Fruit fly (Drosophila melanogaster): ENCODE measurements around the gene TFAM.

The TFAM gene

DNA sequence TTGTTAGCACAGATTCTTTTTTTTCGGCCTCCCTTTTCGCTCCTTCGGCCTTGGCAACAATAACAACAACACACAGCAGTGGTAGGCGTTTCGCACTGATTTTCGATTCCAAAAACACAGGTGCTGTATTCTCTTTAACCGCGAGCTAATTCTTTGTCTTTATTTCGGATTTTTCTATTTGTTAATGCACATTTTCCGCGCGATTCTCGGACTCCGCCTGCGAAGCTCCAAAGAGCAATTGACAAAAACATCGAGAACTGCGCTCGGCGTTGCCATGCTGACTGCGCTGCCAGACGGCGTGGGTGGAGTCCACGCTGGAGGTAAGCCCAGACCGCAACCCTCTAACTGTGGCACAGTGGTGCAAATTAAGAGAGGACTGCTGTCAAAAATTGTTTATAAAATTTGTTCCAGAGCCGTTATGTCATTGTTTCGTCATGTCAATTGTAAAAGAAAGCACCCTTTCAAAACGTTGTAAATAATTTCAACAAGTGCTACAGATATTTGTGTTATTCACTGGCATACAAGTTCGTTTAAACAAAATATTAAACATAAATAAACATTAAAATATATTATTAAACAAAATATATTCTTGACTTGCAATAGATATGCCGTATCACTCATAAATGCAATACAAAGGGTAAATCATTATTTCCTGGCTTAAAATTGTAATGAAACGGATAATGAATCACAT lies 19.2 kb downstream of the TFAM start, which contains the start of the genes DPCoAC and CG5180 (continued):
- TF ChIP-seq Sox14 (GFP tag; optimal IDR thresholded peaks at IDR 0.05) = peak; percentile 81
- peak; percentile 21 for TF ChIP-seq acj6 (GFP tag; optimal IDR thresholded peaks at IDR 0.05)
- TF ChIP-seq OdsH (GFP tag; optimal IDR thresholded peaks at IDR 0.05) = peak; percentile 69
- peak; percentile 79 for TF ChIP-seq svp (GFP tag)
- peak; percentile 51 for TF ChIP-seq Smox (GFP tag; optimal IDR thresholded peaks at IDR 0.05)
- no peak for TF ChIP-seq Gug (GFP tag; IDR thresholded peaks at IDR 0.05)
- peak; percentile 65 for TF ChIP-seq CG32006 (GFP tag; optimal IDR thresholded peaks at IDR 0.05)
- no peak for TF ChIP-seq fd59A (GFP tag; optimal IDR thresholded peaks at IDR 0.05)
- TF ChIP-seq CG8119 (GFP tag; IDR thresholded peaks at IDR 0.05) = 0 out of 3 replicates have a peak, but pooled peaks have one; percentile 27
- TF ChIP-seq CG3919 (GFP tag; optimal IDR thresholded peaks at IDR 0.05) = peak; percentile 66
- peak; percentile 55 for TF ChIP-seq CG3032 (tag; optimal IDR thresholded peaks at IDR 0.05)
- TF ChIP-seq cyc (GFP tag; optimal IDR thresholded peaks at IDR 0.05) = peak; percentile 69
- TF ChIP-seq ss (GFP tag; optimal IDR thresholded peaks at IDR 0.05) = peak; percentile 34 to 37
- TF ChIP-seq CG11294 (GFP tag; IDR thresholded peaks at IDR 0.05) = peak; percentile 36; the same call in 1 of the 2 replicates
- no peak for TF ChIP-seq CG6792 (GFP tag; optimal IDR thresholded peaks at IDR 0.05)
- TF ChIP-seq CG16779 (tag; optimal IDR thresholded peaks at IDR 0.05) = no peak
- TF ChIP-seq topi (GFP tag; optimal IDR thresholded peaks at IDR 0.05) = peak; percentile 32
- no peak for TF ChIP-seq Ets96B (tag; optimal IDR thresholded peaks at IDR 0.05)
- peak; percentile 40 for TF ChIP-seq CG6808 (GFP tag; optimal IDR thresholded peaks at IDR 0.05)
- peak; percentile 20 for TF ChIP-seq CG8319 (GFP tag; optimal IDR thresholded peaks at IDR 0.05)
- peak; percentile 72 for TF ChIP-seq eg (GFP tag; IDR thresholded peaks at IDR 0.05)
- TF ChIP-seq spab (GFP tag; optimal IDR thresholded peaks at IDR 0.05) = no peak
- TF ChIP-seq dsx (GFP tag; optimal IDR thresholded peaks at IDR 0.05; ENCODE audit: poor library complexity, severe bottlenecking) = no peak
- peak; percentile 75 for TF ChIP-seq CG6163 (GFP tag; IDR thresholded peaks at IDR 0.05)
- peak; percentile 20 for TF ChIP-seq CG10669 (GFP tag; optimal IDR thresholded peaks at IDR 0.05)
- TF ChIP-seq Sox15 (GFP tag; optimal IDR thresholded peaks at IDR 0.05) = peak; percentile 46
- TF ChIP-seq fkh (GFP tag; optimal IDR thresholded peaks at IDR 0.05) = peak; percentile 29
- peak; percentile 79 for TF ChIP-seq Eip78C (GFP tag)
- peak; percentile 16 for TF ChIP-seq CG6854 (GFP tag; optimal IDR thresholded peaks at IDR 0.05)
- peak; percentile 36 for TF ChIP-seq CG9139 (GFP tag; optimal IDR thresholded peaks at IDR 0.05)
- peak in 1 of 2 experiments; percentile 65 for TF ChIP-seq salr (GFP tag; optimal IDR thresholded peaks at IDR 0.05)
- TF ChIP-seq Met (GFP tag; optimal IDR thresholded peaks at IDR 0.05) = peak; percentile 56
- TF ChIP-seq Ets21C (GFP tag; optimal IDR thresholded peaks at IDR 0.05) = peak; percentile 55
- peak; percentile 68 for TF ChIP-seq Hr4 (GFP tag; optimal IDR thresholded peaks at IDR 0.05)
- TF ChIP-seq CG11902 (GFP tag; optimal IDR thresholded peaks at IDR 0.05) = peak; percentile 27
- peak; percentile 43 for TF ChIP-seq CG34406 (GFP tag; optimal IDR thresholded peaks at IDR 0.05)
- TF ChIP-seq Hr39 (GFP tag; optimal IDR thresholded peaks at IDR 0.05) = peak; percentile 60
- TF ChIP-seq Lpt (GFP tag; optimal IDR thresholded peaks at IDR 0.05) = no peak
- TF ChIP-seq Eip93F (GFP tag; optimal IDR thresholded peaks at IDR 0.05) = peak; percentile 45
- TF ChIP-seq CG31627 (GFP tag; optimal IDR thresholded peaks at IDR 0.05) = peak; percentile 74
- peak; percentile 34 for TF ChIP-seq Sox102F (GFP tag; optimal IDR thresholded peaks at IDR 0.05)

DNA sequence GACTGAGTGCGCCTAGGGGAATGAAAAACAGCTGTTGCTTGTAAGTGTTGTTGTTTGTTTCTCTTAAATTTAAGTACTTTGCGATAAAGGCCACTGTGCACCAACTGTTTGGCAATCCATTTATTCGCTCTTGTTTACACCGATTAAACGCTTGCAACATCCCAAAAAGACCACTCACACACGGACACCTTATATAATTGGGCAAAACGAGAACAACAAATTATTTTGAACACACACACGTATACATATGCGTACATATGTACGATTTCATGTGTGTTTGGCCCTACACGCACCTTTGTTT lies 19.7 kb downstream of the TFAM start:
- TF ChIP-seq CG6276 (GFP tag; optimal IDR thresholded peaks at IDR 0.05) = peak; percentile 16
- TF ChIP-seq CG6792 (GFP tag; optimal IDR thresholded peaks at IDR 0.05) = no peak

All from whole organism, prepupa.